Worm (Caenorhabditis elegans) whole organism, young adult: Measurements from ENCODE around the gene F22F1.2.

Experiments
- B0035.1 ChIP-seq: sonication (generic microtip); optimal IDR thresholded peaks from 2 replicates; lab custom pipeline; 2016; ENCODE audit warnings: missing genetic modification characterization, mild to moderate bottlenecking, missing compliant biosample characterization, missing genotype, missing genetic modification reagents
- B0336.3 ChIP-seq: fragments of 200-800 bp; sonication (Bioruptor generic); IDR thresholded peaks from 2 replicates; pipeline ENCODE4 v1.3.6; 2022; ENCODE audit warnings: missing genetic modification characterization, missing compliant biosample characterization
- D2030.7 ChIP-seq: fragments of 200-800 bp; sonication (Bioruptor generic); IDR thresholded peaks from 2 replicates; pipeline ENCODE4 v1.3.6; 2022; ENCODE audit warnings: missing genetic modification reagents, missing genetic modification characterization, missing compliant biosample characterization
- F33H1.4 ChIP-seq: fragments of 200-800 bp; sonication (Bioruptor generic); IDR thresholded peaks from 2 replicates; pipeline ENCODE4 v1.3.6; 2022; ENCODE audit warnings: missing genetic modification reagents, missing genetic modification characterization, missing compliant biosample characterization
- K12H6.12 ChIP-seq: fragments of 200-800 bp; sonication (Bioruptor generic); optimal IDR thresholded peaks from 2 replicates; lab custom pipeline; 2018; ENCODE audit warnings: mild to moderate bottlenecking, missing genetic modification characterization, missing compliant biosample characterization
- T07F8.4 ChIP-seq: sonication (generic microtip); optimal IDR thresholded peaks from 2 replicates; lab custom pipeline; 2016; ENCODE audit warnings: mild to moderate bottlenecking, missing genetic modification characterization, moderate library complexity, missing compliant biosample characterization
- Y53F4B.3 ChIP-seq: fragments of 200-800 bp; sonication (Bioruptor generic); IDR thresholded peaks from 2 replicates; pipeline ENCODE4 v1.3.6; 2022; ENCODE audit warnings: missing genetic modification reagents, missing genetic modification characterization, missing compliant biosample characterization
- Y56A3A.18 ChIP-seq: fragments of 200-800 bp; sonication (Bioruptor generic); IDR thresholded peaks from 2 replicates; pipeline ENCODE4 v1.3.6; 2022; ENCODE audit warnings: missing genetic modification reagents, missing genetic modification characterization, missing compliant biosample characterization
- Y67H2A.10 ChIP-seq: fragments of 200-800 bp; sonication (Bioruptor generic); conservative IDR thresholded peaks from 2 replicates; pipeline ENCODE4 v1.3.6; 2022; ENCODE audit warnings: missing genetic modification reagents, missing genetic modification characterization, missing compliant biosample characterization
- atf-7 ChIP-seq: sonication (generic microtip); optimal IDR thresholded peaks from 2 replicates; lab custom pipeline; 2017; ENCODE audit warnings: mild to moderate bottlenecking, missing genetic modification characterization, missing compliant biosample characterization
- attf-5 ChIP-seq: fragments of 200-800 bp; sonication (Bioruptor generic); optimal IDR thresholded peaks from 2 replicates; lab custom pipeline; 2018; ENCODE audit warnings: mild to moderate bottlenecking, missing genetic modification characterization, missing compliant biosample characterization
- bed-1 ChIP-seq: fragments of 200-800 bp; sonication (Bioruptor generic); IDR thresholded peaks from 2 replicates; pipeline ENCODE4 v1.3.6; 2022; ENCODE audit warnings: missing genetic modification reagents, missing genetic modification characterization, missing compliant biosample characterization
- bed-2 ChIP-seq: fragments of 200-800 bp; sonication (Bioruptor generic); IDR thresholded peaks from 2 replicates; pipeline ENCODE4 v1.3.6; 2022; ENCODE audit warnings: missing genetic modification reagents, missing genetic modification characterization, missing compliant biosample characterization
- cebp-1 ChIP-seq, 2 experiments: fragments of 200-800 bp in 1 of 2; sonication (Bioruptor generic) in 1 of 2; sonication (generic microtip) in 1 of 2; IDR thresholded peaks in 1 of 2; optimal IDR thresholded peaks in 1 of 2; 2 replicates each; pipeline versions ENCODE4 v1.3.6 to Lab custom; 2017 to 2022; ENCODE audit warnings: missing compliant biosample characterization in 2 of 2, missing genetic modification characterization in 2 of 2, mild to moderate bottlenecking in 1 of 2, missing genetic modification reagents in 1 of 2, moderate library complexity in 1 of 2
- chd-7 ChIP-seq: sonication (generic microtip); optimal IDR thresholded peaks from 2 replicates; lab custom pipeline; 2016; ENCODE audit warnings: mild to moderate bottlenecking, missing genetic modification characterization, moderate library complexity, missing compliant biosample characterization
- dpl-1 ChIP-seq: fragments of 150-350 bp; optimal IDR thresholded peaks from 2 replicates; lab custom pipeline; 2014; ENCODE audit warnings: missing biosample characterization, missing genetic modification reagents, missing genetic modification characterization
- ets-4 ChIP-seq: fragments of 200-800 bp; sonication (Bioruptor generic); optimal IDR thresholded peaks from 2 replicates; lab custom pipeline; 2018; ENCODE audit warnings: mild to moderate bottlenecking, missing genetic modification characterization, missing compliant biosample characterization
- fkh-3 ChIP-seq: sonication (generic microtip); optimal IDR thresholded peaks from 2 replicates; lab custom pipeline; 2016; ENCODE audit warnings: mild to moderate bottlenecking, missing genetic modification characterization, missing compliant biosample characterization
- hrde-1 ChIP-seq: sonication (generic microtip); optimal IDR thresholded peaks from 2 replicates; lab custom pipeline; 2016; ENCODE audit warnings: missing genetic modification characterization, mild to moderate bottlenecking, missing compliant biosample characterization, moderate library complexity, missing genotype, missing genetic modification reagents, borderline replicate concordance
- let-607 ChIP-seq, 2 experiments: fragments of 200-800 bp in 1 of 2; sonication (Bioruptor generic) in 1 of 2; sonication (generic microtip) in 1 of 2; optimal IDR thresholded peaks; 2 replicates each; lab custom pipeline; 2016 to 2018; ENCODE audit warnings: mild to moderate bottlenecking in 2 of 2, missing compliant biosample characterization in 2 of 2, missing genetic modification characterization in 2 of 2, moderate library complexity in 2 of 2, missing genotype in 1 of 2
- lsy-27 ChIP-seq: sonication (generic microtip); optimal IDR thresholded peaks from 2 replicates; lab custom pipeline; 2017; ENCODE audit warnings: missing genetic modification characterization, mild to moderate bottlenecking, missing compliant biosample characterization, antibody characterized with exemption, missing genotype, borderline replicate concordance; ENCODE audit not compliant: insufficient read depth
- mel-28 ChIP-seq: sonication (generic microtip); optimal IDR thresholded peaks from 2 replicates; lab custom pipeline; 2016; ENCODE audit warnings: borderline replicate concordance, mild to moderate bottlenecking, missing genetic modification characterization, missing compliant biosample characterization
- mes-4 ChIP-seq: sonication (generic microtip); optimal IDR thresholded peaks from 2 replicates; lab custom pipeline; 2016; ENCODE audit warnings: missing genotype, missing genetic modification characterization, missing compliant biosample characterization
- nfya-1 ChIP-seq: sonication (generic microtip); optimal IDR thresholded peaks from 2 replicates; lab custom pipeline; 2017; ENCODE audit warnings: antibody characterized with exemption, missing compliant biosample characterization, missing genetic modification characterization, borderline replicate concordance; ENCODE audit not compliant: insufficient read depth
- nfya-2 ChIP-seq: fragments of 200-800 bp; sonication (Bioruptor generic); IDR thresholded peaks from 2 replicates; pipeline ENCODE4 v1.3.6; 2022; ENCODE audit warnings: missing genetic modification reagents, missing genetic modification characterization, missing compliant biosample characterization
- nhr-80 ChIP-seq: sonication (generic microtip); optimal IDR thresholded peaks from 2 replicates; lab custom pipeline; 2016; ENCODE audit warnings: missing genetic modification characterization, missing compliant biosample characterization
- sea-2 ChIP-seq: fragments of 200-800 bp; sonication (Bioruptor generic); IDR thresholded peaks from 2 replicates; pipeline ENCODE4 v1.3.6; 2022; ENCODE audit warnings: missing genetic modification characterization, missing compliant biosample characterization
- snpc-1.1 ChIP-seq: sonication (generic microtip); optimal IDR thresholded peaks from 2 replicates; lab custom pipeline; 2017; ENCODE audit warnings: missing genetic modification characterization, mild to moderate bottlenecking, missing compliant biosample characterization, antibody characterized with exemption, moderate library complexity, missing genotype, missing genetic modification reagents; ENCODE audit not compliant: insufficient read depth
- tbp1 ChIP-seq: fragments of 200-800 bp; sonication (Bioruptor generic); optimal IDR thresholded peaks from 2 replicates; lab custom pipeline; 2018; ENCODE audit warnings: mild to moderate bottlenecking, missing genetic modification characterization, missing compliant biosample characterization
- tbx-9 ChIP-seq: sonication (generic microtip); optimal IDR thresholded peaks from 2 replicates; lab custom pipeline; 2016; ENCODE audit warnings: borderline replicate concordance, missing genetic modification characterization, inconsistent platforms, missing compliant biosample characterization
- ztf-18 ChIP-seq: sonication (generic microtip); optimal IDR thresholded peaks from 2 replicates; lab custom pipeline; 2016; ENCODE audit warnings: missing genotype, mild to moderate bottlenecking, missing genetic modification characterization, missing compliant biosample characterization
- ztf-22 ChIP-seq: fragments of 200-800 bp; sonication (Bioruptor generic); optimal IDR thresholded peaks from 2 replicates; lab custom pipeline; 2018; ENCODE audit warnings: mild to moderate bottlenecking, missing genetic modification characterization, moderate library complexity, missing compliant biosample characterization
- ztf-25 ChIP-seq: fragments of 200-800 bp; sonication (Bioruptor generic); IDR thresholded peaks from 2 replicates; pipeline ENCODE4 v1.3.6; 2022; ENCODE audit warnings: missing genetic modification reagents, missing genetic modification characterization, missing compliant biosample characterization
- ztf-3 ChIP-seq: fragments of 200-800 bp; sonication (Bioruptor generic); optimal IDR thresholded peaks from 2 replicates; lab custom pipeline; 2018; ENCODE audit warnings: mild to moderate bottlenecking, missing genetic modification characterization, missing compliant biosample characterization
- ztf-6 ChIP-seq: fragments of 200-800 bp; sonication (Bioruptor generic); IDR thresholded peaks from 2 replicates; pipeline ENCODE4 v1.3.6; 2022; ENCODE audit warnings: missing genetic modification reagents, missing genetic modification characterization, missing compliant biosample characterization

F22F1.2 gene

DNA sequence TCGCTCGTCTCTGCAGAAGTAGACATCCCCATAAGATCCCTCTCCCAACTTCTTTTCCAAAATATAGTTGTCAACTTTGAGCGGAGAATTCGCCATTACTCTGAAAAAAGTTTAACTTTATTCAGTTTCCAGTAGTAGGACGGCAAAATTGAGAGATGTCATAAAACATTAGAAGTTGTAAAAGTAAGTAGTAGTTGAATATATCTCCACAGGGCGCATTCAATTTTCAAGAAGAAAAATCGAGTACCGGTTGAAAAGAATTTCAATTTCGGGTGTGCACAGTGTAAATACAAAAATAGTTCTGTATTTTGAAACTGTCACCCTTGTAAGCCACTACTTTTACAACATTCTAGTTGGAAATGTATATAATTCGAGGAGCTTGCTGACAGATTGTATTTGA is at the start of gene F22F1.2:
Gene F22F1.2, minus strand, starts transcription at position 101 of the 400 bp plus-strand sequence.
- TF ChIP-seq T07F8.4 (tag; lab: Kevin White, UChicago) (no peak), bed-2 (no peak), ztf-18 (tag; lab: Kevin White, UChicago) (no peak), ets-4 (no peak), bed-1 (GFP tag; lab: Robert Waterston, UW) (no peak), B0336.3 (GFP tag; lab: Robert Waterston, UW) (no peak), Y67H2A.10 (GFP tag; lab: Robert Waterston, UW) (no peak), tbx-9 (tag; lab: Kevin White, UChicago) (no peak), snpc-1.1 (no peak), Y53F4B.3 (no peak), mel-28 (no peak), ztf-22 (no peak), hrde-1 (no peak)

- TF ChIP-seq nfya-1 = no peak
- no peak for TF ChIP-seq attf-5 (GFP tag; lab: Kevin White, UChicago)
- TF ChIP-seq chd-7 (tag; lab: Kevin White, UChicago) = no peak
- TF ChIP-seq ztf-25 (GFP tag; lab: Robert Waterston, UW) = no peak
- no peak for TF ChIP-seq atf-7 (tag; lab: Kevin White, UChicago)
- TF ChIP-seq, all 124 proteins: peak for 0
These were observed 49.7 kb upstream of the F22F1.2 start for ce11 chrX:8200206-8200605.

- TF ChIP-seq let-607 (tag; optimal IDR thresholded peaks at IDR 0.05; lab: Kevin White, UChicago) (peak; percentile 53 to 65), tbp1 (GFP tag; lab: Kevin White, UChicago) (peak; percentile 7), nhr-80 (tag; lab: Kevin White, UChicago) (peak; percentile 59), cebp-1 (GFP tag; IDR thresholded peaks at IDR 0.05; lab: Robert Waterston, UW) (no peak), cebp-1 (tag; optimal IDR thresholded peaks at IDR 0.05; lab: Kevin White, UChicago) (peak; percentile 16), atf-7 (tag; lab: Kevin White, UChicago) (no peak)
These were observed 42.7 kb upstream of the F22F1.2 start for ce11 chrX:8193213-8193612.

DNA sequence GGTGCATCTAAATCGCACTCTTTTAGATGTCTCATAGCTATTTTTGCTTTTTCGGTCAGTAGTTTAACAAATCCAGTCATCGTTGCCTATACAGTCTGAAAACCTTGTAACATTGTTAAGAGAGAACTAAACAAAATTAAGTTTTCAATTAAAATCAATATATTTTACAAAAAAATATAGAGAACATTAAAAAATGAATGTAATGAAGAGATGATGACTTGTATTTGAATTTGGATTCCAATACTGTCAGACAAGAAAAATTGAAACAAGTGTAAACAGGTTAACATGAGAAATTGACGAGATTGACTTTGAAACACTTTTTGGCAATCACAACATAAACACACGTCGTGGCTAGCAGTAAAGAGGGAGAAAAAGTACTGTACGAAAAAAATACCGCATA is 34.5 kb upstream of the F22F1.2 start, which contains the start of gene C17H11.5:
Gene C17H11.5, minus strand, starts transcription at position 101 of the 400 bp plus-strand sequence.
- TF ChIP-seq dpl-1 (no peak), lsy-27 (no peak), F33H1.4 (no peak), fkh-3 (tag; lab: Kevin White, UChicago) (no peak), B0035.1 (tag; lab: Kevin White, UChicago) (no peak), sea-2 (no peak), ztf-6 (GFP tag; lab: Robert Waterston, UW) (no peak), K12H6.12 (tag; lab: Kevin White, UChicago) (no peak), attf-5 (GFP tag; lab: Kevin White, UChicago) (no peak), D2030.7 (GFP tag; lab: Robert Waterston, UW) (no peak), Y56A3A.18 (GFP tag; lab: Robert Waterston, UW) (no peak), ztf-3 (GFP tag; lab: Kevin White, UChicago) (no peak), nfya-2 (GFP tag; lab: Robert Waterston, UW) (no peak), mes-4 (tag; lab: Kevin White, UChicago) (no peak)
